Fruit fly (Drosophila melanogaster) whole organism, embryonic: ENCODE results near the gene CG5196.

ENCODE experiments used
- Bgb ChIP-seq: fragments of 200-800 bp; sonication (Bioruptor generic); IDR thresholded peaks from 2 replicates; pipeline ENCODE4 v1.3.6; 2022; ENCODE audit warnings: missing biosample characterization, missing genetic modification characterization; ENCODE audit not compliant: partially characterized antibody
- Bteb2 ChIP-seq: fragments of 200-800 bp; sonication (Bioruptor generic); optimal IDR thresholded peaks from 2 replicates; lab custom pipeline; 2016; ENCODE audit warnings: missing biosample characterization, missing genetic modification characterization
- CG10209 ChIP-seq: fragments of 200-800 bp; sonication (Bioruptor generic); optimal IDR thresholded peaks from 3 replicates; lab custom pipeline; 2017; ENCODE audit warnings: missing biosample characterization, mild to moderate bottlenecking, missing genetic modification characterization, missing genetic modification reagents
- CG11247 ChIP-seq: fragments of 200-800 bp; sonication (Bioruptor generic); IDR thresholded peaks from 2 replicates; pipeline ENCODE4 v1.3.6; 2022; ENCODE audit warnings: missing biosample characterization, missing genetic modification characterization
- CG11398 ChIP-seq: fragments of 200-800 bp; sonication (Bioruptor generic); optimal IDR thresholded peaks from 2 replicates; lab custom pipeline; 2016; ENCODE audit warnings: missing biosample characterization, missing genetic modification characterization
- CG11456 ChIP-seq: fragments of 200-800 bp; sonication (Bioruptor generic); IDR thresholded peaks from 3 replicates; pipeline ENCODE4 v1.3.6; 2022; ENCODE audit warnings: missing biosample characterization, missing genetic modification characterization
- CG11695 ChIP-seq: fragments of 200-800 bp; sonication (Bioruptor generic); IDR thresholded peaks from 3 replicates; pipeline ENCODE4 v1.3.6; 2022; ENCODE audit warnings: missing biosample characterization, missing genetic modification characterization
- CG1233 ChIP-seq: fragments of 200-800 bp; sonication (Bioruptor generic); optimal IDR thresholded peaks from 4 replicates; lab custom pipeline; 2018; ENCODE audit warnings: missing biosample characterization, mild to moderate bottlenecking, missing genetic modification characterization
- CG12769 ChIP-seq: fragments of 200-800 bp; sonication (Bioruptor generic); optimal IDR thresholded peaks from 2 replicates; lab custom pipeline; 2019; ENCODE audit warnings: missing biosample characterization, mild to moderate bottlenecking, missing genetic modification characterization, moderate library complexity
- CG13775 ChIP-seq: fragments of 200-800 bp; sonication (Bioruptor generic); optimal IDR thresholded peaks from 3 replicates; lab custom pipeline; 2017; ENCODE audit warnings: missing biosample characterization, mild to moderate bottlenecking, missing genetic modification characterization
- CG14014 ChIP-seq: fragments of 200-800 bp; sonication (Bioruptor generic); IDR thresholded peaks from 2 replicates; pipeline ENCODE4 v1.3.6; 2022; ENCODE audit warnings: missing biosample characterization, missing genetic modification characterization
- CG14050 ChIP-seq: fragments of 200-800 bp; sonication (Bioruptor generic); IDR thresholded peaks from 3 replicates; pipeline ENCODE4 v1.3.6; 2022; ENCODE audit warnings: missing biosample characterization, missing genetic modification characterization
- CG17359 ChIP-seq: fragments of 200-800 bp; sonication (Bioruptor generic); optimal IDR thresholded peaks from 3 replicates; lab custom pipeline; 2018; ENCODE audit warnings: missing biosample characterization, mild to moderate bottlenecking, missing genetic modification characterization, moderate library complexity
- CG18262 ChIP-seq: fragments of 200-800 bp; optimal IDR thresholded peaks from 3 replicates; lab custom pipeline; 2019; ENCODE audit warnings: missing biosample characterization, mild to moderate bottlenecking, missing genetic modification characterization, moderate library complexity
- CG30403 ChIP-seq: fragments of 200-800 bp; sonication (Bioruptor generic); optimal IDR thresholded peaks from 3 replicates; lab custom pipeline; 2016; ENCODE audit warnings: missing biosample characterization, missing genetic modification characterization
- CG3065 ChIP-seq: fragments of 200-800 bp; sonication (Bioruptor generic); optimal IDR thresholded peaks from 2 replicates; lab custom pipeline; 2016; ENCODE audit warnings: missing biosample characterization, missing genetic modification characterization
- CG31224 ChIP-seq: fragments of 200-800 bp; sonication (Bioruptor generic); IDR thresholded peaks from 2 replicates; pipeline ENCODE4 v1.3.6; 2022; ENCODE audit warnings: missing biosample characterization, missing genetic modification characterization
- CG3726 ChIP-seq: fragments of 200-800 bp; sonication (Bioruptor generic); IDR thresholded peaks from 3 replicates; pipeline ENCODE4, ENCODE4 v1.3.6; 2022; ENCODE audit warnings: missing biosample characterization, missing genetic modification characterization
- CG3847 ChIP-seq: fragments of 200-800 bp; sonication (Bioruptor generic); IDR thresholded peaks from 2 replicates; pipeline ENCODE4 v1.3.6; 2022; ENCODE audit warnings: missing biosample characterization, missing genetic modification characterization
- CG7556 ChIP-seq: fragments of 200-800 bp; sonication (Bioruptor generic); optimal IDR thresholded peaks from 2 replicates; lab custom pipeline; 2017; ENCODE audit warnings: missing biosample characterization, mild to moderate bottlenecking, missing genetic modification characterization
- CG7987 ChIP-seq: fragments of 200-800 bp; sonication (Bioruptor generic); optimal IDR thresholded peaks from 2 replicates; lab custom pipeline; 2018; ENCODE audit warnings: missing biosample characterization, mild to moderate bottlenecking, missing genetic modification characterization, moderate library complexity
- CoRest ChIP-seq: fragments of 200-800 bp; sonication (Bioruptor generic); optimal IDR thresholded peaks from 3 replicates; lab custom pipeline; 2018; ENCODE audit warnings: missing biosample characterization, mild to moderate bottlenecking, missing genetic modification characterization, moderate library complexity
- D19A ChIP-seq: fragments of 200-800 bp; optimal IDR thresholded peaks from 3 replicates; lab custom pipeline; 2019; ENCODE audit warnings: missing biosample characterization, mild to moderate bottlenecking, missing genetic modification characterization, moderate library complexity
- Drgx ChIP-seq: fragments of 200-800 bp; sonication (Bioruptor generic); IDR thresholded peaks from 2 replicates; pipeline ENCODE4 v1.3.6; 2022; ENCODE audit warnings: missing biosample characterization, missing genetic modification characterization
- Ets97D ChIP-seq: fragments of 200-800 bp; sonication (Bioruptor generic); optimal IDR thresholded peaks from 3 replicates; lab custom pipeline; 2016; ENCODE audit warnings: missing biosample characterization, missing genetic modification characterization
- Fer2 ChIP-seq: fragments of 200-800 bp; sonication (Bioruptor generic); optimal IDR thresholded peaks from 2 replicates; lab custom pipeline; 2018; ENCODE audit warnings: missing biosample characterization, mild to moderate bottlenecking, missing genetic modification characterization, moderate library complexity
- Lpt ChIP-seq: fragments of >200 bp; optimal IDR thresholded peaks from 2 replicates; lab custom pipeline; 2018; ENCODE audit warnings: missing biosample characterization, missing genetic modification characterization
- Ptx1 ChIP-seq: fragments of 200-800 bp; sonication (Bioruptor generic); IDR thresholded peaks from 2 replicates; pipeline ENCODE4 v1.3.6; 2022; ENCODE audit warnings: missing biosample characterization, missing genetic modification characterization
- Trl ChIP-seq, 3 experiments: fragments of >200 bp in 2 of 3; fragments of 200-800 bp in 1 of 3; sonication (Bioruptor generic) in 1 of 3; optimal IDR thresholded peaks; 2 replicates in 1 of 3; 3 replicates in 2 of 3; lab custom pipeline; 2016 to 2017; ENCODE audit warnings: missing biosample characterization in 1 of 3, missing genetic modification characterization in 1 of 3
- bcd ChIP-seq: fragments of 200-800 bp; sonication (Bioruptor generic); optimal IDR thresholded peaks from 2 replicates; lab custom pipeline; 2017; ENCODE audit warnings: missing biosample characterization, mild to moderate bottlenecking, missing genetic modification characterization
- bigmax ChIP-seq: fragments of 200-800 bp; sonication (Bioruptor generic); optimal IDR thresholded peaks from 2 replicates; lab custom pipeline; 2018; ENCODE audit warnings: missing biosample characterization, mild to moderate bottlenecking, missing genetic modification characterization
- cwo ChIP-seq: fragments of 200-800 bp; sonication (Bioruptor generic); optimal IDR thresholded peaks from 3 replicates; lab custom pipeline; 2017; ENCODE audit warnings: missing biosample characterization, missing genetic modification characterization, mild to moderate bottlenecking, moderate library complexity, missing genetic modification reagents
- eve ChIP-seq, 2 experiments: fragments of >200 bp; optimal IDR thresholded peaks; 2 replicates each; lab custom pipeline; 2017; ENCODE audit warnings: missing biosample characterization in 2 of 2, missing genetic modification characterization in 2 of 2
- grau ChIP-seq: fragments of 200-800 bp; optimal IDR thresholded peaks from 3 replicates; lab custom pipeline; 2019; ENCODE audit warnings: missing biosample characterization, mild to moderate bottlenecking, missing genetic modification characterization, moderate library complexity
- klu ChIP-seq: fragments of 200-800 bp; sonication (Bioruptor generic); IDR thresholded peaks from 2 replicates; pipeline ENCODE4 v1.3.6; 2022; ENCODE audit warnings: missing biosample characterization, missing genetic modification characterization
- knrl ChIP-seq: fragments of 200-800 bp; sonication (Bioruptor generic); IDR thresholded peaks from 3 replicates; pipeline ENCODE4 v1.3.6; 2022; ENCODE audit warnings: missing biosample characterization, missing genetic modification characterization; ENCODE audit not compliant: partially characterized antibody
- mam ChIP-seq: fragments of 200-800 bp; sonication (Bioruptor generic); optimal IDR thresholded peaks from 3 replicates; lab custom pipeline; 2016; ENCODE audit warnings: missing biosample characterization, missing genetic modification characterization
- nau ChIP-seq: fragments of 200-800 bp; sonication (Bioruptor generic); optimal IDR thresholded peaks from 3 replicates; lab custom pipeline; 2017; ENCODE audit warnings: missing biosample characterization, mild to moderate bottlenecking, missing genetic modification characterization, missing genetic modification reagents
- oc ChIP-seq: fragments of 200-800 bp; sonication (Bioruptor generic); optimal IDR thresholded peaks from 2 replicates; lab custom pipeline; 2018; ENCODE audit warnings: missing biosample characterization, mild to moderate bottlenecking, missing genetic modification characterization, moderate library complexity
- peb ChIP-seq: fragments of 200-800 bp; sonication (Bioruptor generic); IDR thresholded peaks from 2 replicates; pipeline ENCODE4 v1.3.6; 2022; ENCODE audit warnings: missing biosample characterization, missing genetic modification characterization
- pho ChIP-seq: fragments of 200-800 bp; sonication (Bioruptor generic); optimal IDR thresholded peaks from 2 replicates; lab custom pipeline; 2016; ENCODE audit warnings: missing biosample characterization, missing genetic modification characterization
- slbo ChIP-seq: fragments of 200-800 bp; sonication (Bioruptor generic); IDR thresholded peaks from 2 replicates; pipeline ENCODE4 v1.3.6; 2022; ENCODE audit warnings: missing biosample characterization, missing genetic modification characterization
- so ChIP-seq: fragments of 200-800 bp; sonication (Bioruptor generic); IDR thresholded peaks from 3 replicates; pipeline ENCODE4 v1.3.6; 2022; ENCODE audit warnings: missing biosample characterization, missing genetic modification characterization
- tap ChIP-seq: fragments of 200-800 bp; optimal IDR thresholded peaks from 3 replicates; lab custom pipeline; 2019; ENCODE audit warnings: missing biosample characterization, mild to moderate bottlenecking, missing genetic modification characterization, moderate library complexity
- tio ChIP-seq: fragments of 200-800 bp; sonication (Bioruptor generic); optimal IDR thresholded peaks from 2 replicates; lab custom pipeline; 2017; ENCODE audit warnings: missing biosample characterization, missing genetic modification characterization, inconsistent platforms
- tna ChIP-seq: fragments of 200-800 bp; sonication (Bioruptor generic); IDR thresholded peaks from 2 replicates; pipeline ENCODE4 v1.3.6; 2022; ENCODE audit warnings: missing biosample characterization, missing genetic modification characterization; ENCODE audit not compliant: partially characterized antibody
- unpg ChIP-seq: fragments of 200-800 bp; sonication (Bioruptor generic); optimal IDR thresholded peaks from 3 replicates; lab custom pipeline; 2018; ENCODE audit warnings: missing biosample characterization, mild to moderate bottlenecking, missing genetic modification characterization, moderate library complexity
- wdn ChIP-seq: fragments of 200-800 bp; sonication (Bioruptor generic); IDR thresholded peaks from 2 replicates; pipeline ENCODE4 v1.3.6; 2022; ENCODE audit warnings: missing biosample characterization, missing genetic modification characterization

The CG5196 gene

DNA sequence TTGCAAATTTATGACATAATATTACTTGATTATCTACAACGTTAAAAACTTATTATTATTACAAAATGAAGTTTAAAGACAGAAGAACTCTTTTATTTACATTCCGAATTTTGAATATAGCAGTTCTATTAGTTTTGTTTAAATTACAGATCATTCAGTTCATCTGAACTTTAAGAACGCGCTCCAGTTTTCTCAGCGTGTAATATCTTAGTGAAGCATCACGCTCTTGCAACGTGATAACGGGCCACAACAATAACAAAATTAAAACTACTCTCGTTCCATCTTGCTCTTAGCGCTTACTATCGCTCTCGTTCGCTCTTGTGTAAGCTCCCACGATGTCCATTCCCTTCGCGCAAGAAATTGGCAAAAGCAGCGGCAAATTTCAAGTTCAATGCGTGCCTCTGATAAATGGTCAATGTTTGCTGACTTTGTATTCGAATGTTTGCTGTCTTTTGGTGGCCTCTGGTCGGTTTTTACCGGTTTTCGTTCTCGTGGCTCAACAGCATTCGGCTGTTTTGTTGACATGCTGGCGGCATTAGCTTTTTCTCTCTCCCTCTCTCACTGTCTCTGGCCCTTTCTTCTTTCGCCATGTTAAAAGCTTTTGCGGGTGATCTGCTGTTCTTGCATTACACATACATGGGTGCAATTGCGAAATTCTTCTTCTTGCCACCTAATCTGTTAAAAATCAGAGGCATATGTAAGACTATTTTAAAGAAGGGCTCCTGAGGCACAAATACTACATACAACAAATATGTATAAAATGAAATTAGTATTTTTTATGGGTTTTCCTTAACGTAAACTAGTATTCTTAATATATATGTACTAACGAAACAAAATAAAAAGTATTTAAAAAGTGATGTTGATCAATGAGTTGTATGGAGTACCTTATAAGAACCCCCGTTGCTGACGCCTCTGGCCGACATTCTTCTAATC lies 34.8 kb downstream of the CG5196 start (continued):
- TF ChIP-seq tio (GFP tag; lab: Kevin White, UChicago): no peak
- TF ChIP-seq tap (tag; lab: Kevin White, UChicago): peak; percentile 12
- 0 out of 3 replicates have a peak, but pooled peaks have one; percentile 23 for TF ChIP-seq CG14050 (GFP tag; lab: Robert Waterston, UW)
- TF ChIP-seq CG1233 (GFP tag; lab: Kevin White, UChicago): no peak
- TF ChIP-seq unpg (GFP tag; lab: Kevin White, UChicago): peak; percentile 34
- TF ChIP-seq CG17359 (tag; lab: Kevin White, UChicago): peak; percentile 25
- TF ChIP-seq D19A (tag; lab: Kevin White, UChicago): no peak
- TF ChIP-seq CG31224 (GFP tag; lab: Robert Waterston, UW): 0 out of 2 replicates have a peak, but pooled peaks have one; percentile 36
- TF ChIP-seq pho (GFP tag; lab: Kevin White, UChicago): no peak
- peak; percentile 66; the same call in 2 of the 3 replicates for TF ChIP-seq CG11695 (GFP tag; lab: Robert Waterston, UW)
- peak; percentile 55 for TF ChIP-seq Drgx (GFP tag; lab: Robert Waterston, UW)
- no peak for TF ChIP-seq klu (GFP tag; lab: Robert Waterston, UW)
- peak; percentile 54 for TF ChIP-seq CG30403 (GFP tag; lab: Kevin White, UChicago)
- TF ChIP-seq CG11247 (GFP tag; lab: Robert Waterston, UW): no peak
- no peak for TF ChIP-seq nau (GFP tag; lab: Kevin White, UChicago)
- TF ChIP-seq tna: no peak
- TF ChIP-seq Trl (optimal IDR thresholded peaks at IDR 0.05; lab: Kevin White, UChicago): peak; percentile 15 to 76
- TF ChIP-seq Trl (GFP tag; optimal IDR thresholded peaks at IDR 0.05; lab: Kevin White, UChicago): no peak
- TF ChIP-seq so (GFP tag; lab: Robert Waterston, UW): peak; percentile 7; the same call in 1 of the 3 replicates
- TF ChIP-seq wdn (GFP tag; lab: Robert Waterston, UW): no peak
- peak; percentile 13 for TF ChIP-seq bcd (GFP tag; lab: Kevin White, UChicago)
- TF ChIP-seq bigmax (GFP tag; lab: Kevin White, UChicago): no peak
- 0 out of 2 replicates have a peak, but pooled peaks have one; percentile 26 for TF ChIP-seq CG14014 (GFP tag; lab: Robert Waterston, UW)
- peak; percentile 21 for TF ChIP-seq CG18262
- peak; percentile 29; the same call in 1 of the 2 replicates for TF ChIP-seq Ptx1 (GFP tag; lab: Robert Waterston, UW)
- TF ChIP-seq Lpt (GFP tag; lab: Kevin White, UChicago): no peak
- peak; percentile 64 for TF ChIP-seq grau
- no peak for TF ChIP-seq Bgb
- no peak for TF ChIP-seq Bteb2
- TF ChIP-seq Ets97D: no peak
- TF ChIP-seq CG3065 (GFP tag; lab: Kevin White, UChicago): no peak
- TF ChIP-seq mam: peak; percentile 17
- TF ChIP-seq CG10209 (GFP tag; lab: Kevin White, UChicago): peak; percentile 24
- TF ChIP-seq CG13775 (GFP tag; lab: Kevin White, UChicago): peak; percentile 24
- TF ChIP-seq eve (GFP tag; optimal IDR thresholded peaks at IDR 0.05; lab: Kevin White, UChicago): no peak
- TF ChIP-seq CG3726 (GFP tag; lab: Robert Waterston, UW): no peak
- no peak for TF ChIP-seq knrl (GFP tag; lab: Robert Waterston, UW)
- TF ChIP-seq CoRest (tag; lab: Kevin White, UChicago): peak; percentile 58
- TF ChIP-seq CG7556 (GFP tag; lab: Kevin White, UChicago): peak; percentile 37
- TF ChIP-seq CG12769: peak; percentile 36
- TF ChIP-seq Fer2 (tag; lab: Kevin White, UChicago): peak; percentile 53
- TF ChIP-seq peb (GFP tag; lab: Robert Waterston, UW): no peak
- no peak for TF ChIP-seq oc (tag; lab: Kevin White, UChicago)
- TF ChIP-seq CG7987 (GFP tag; lab: Kevin White, UChicago): peak; percentile 99
- TF ChIP-seq slbo: peak; percentile 51; the same call in 1 of the 2 replicates
- no peak for TF ChIP-seq CG11456 (GFP tag; lab: Robert Waterston, UW)
- TF ChIP-seq CG11398 (GFP tag; lab: Kevin White, UChicago): no peak
- peak; percentile 14 for TF ChIP-seq cwo
- TF ChIP-seq CG3847 (GFP tag; lab: Robert Waterston, UW): peak; percentile 8; the same call in 1 of the 2 replicates
